Worm (Caenorhabditis elegans) whole organism, early embryonic: Measurements from ENCODE around the gene F20G2.3.

Experiments used
- B0310.2 ChIP-seq: sonication (generic microtip); optimal IDR thresholded peaks from 2 replicates; lab custom pipeline; 2016; ENCODE audit warnings: mild to moderate bottlenecking, missing genetic modification characterization, missing compliant biosample characterization
- F13C5.2 ChIP-seq: sonication (generic microtip); optimal IDR thresholded peaks from 2 replicates; lab custom pipeline; 2017; ENCODE audit warnings: mild to moderate bottlenecking, missing genetic modification characterization, inconsistent platforms, missing compliant biosample characterization
- aly-1 ChIP-seq: sonication (generic microtip); optimal IDR thresholded peaks from 2 replicates; lab custom pipeline; 2016; ENCODE audit warnings: missing genetic modification characterization, missing compliant biosample characterization
- ama-1 ChIP-seq: fragments of 150-350 bp; optimal IDR thresholded peaks from 2 replicates; lab custom pipeline; 2014
- ceh-13 ChIP-seq: fragments of 200-800 bp; sonication (Bioruptor generic); optimal IDR thresholded peaks from 2 replicates; lab custom pipeline; 2018; ENCODE audit warnings: mild to moderate bottlenecking, missing genetic modification characterization, missing compliant biosample characterization
- ceh-36 ChIP-seq: sonication (generic microtip); optimal IDR thresholded peaks from 2 replicates; lab custom pipeline; 2016; ENCODE audit warnings: missing genetic modification characterization, inconsistent platforms, missing compliant biosample characterization
- ets-7 ChIP-seq: sonication (generic microtip); optimal IDR thresholded peaks from 2 replicates; lab custom pipeline; 2016; ENCODE audit warnings: missing genotype, missing genetic modification characterization, missing compliant biosample characterization
- flt-1 ChIP-seq: fragments of 200-800 bp; sonication (Bioruptor generic); IDR thresholded peaks from 2 replicates; pipeline ENCODE4 v1.3.6; 2022; ENCODE audit warnings: missing genetic modification characterization, missing compliant biosample characterization
- hmbx-1 ChIP-seq: sonication (generic microtip); optimal IDR thresholded peaks from 2 replicates; lab custom pipeline; 2016; ENCODE audit warnings: mild to moderate bottlenecking, missing genetic modification characterization, missing compliant biosample characterization
- hmg-4 ChIP-seq: fragments of 200-800 bp; sonication (Bioruptor generic); optimal IDR thresholded peaks from 2 replicates; lab custom pipeline; 2018; ENCODE audit warnings: mild to moderate bottlenecking, missing genetic modification characterization, missing compliant biosample characterization
- hnd-1 ChIP-seq: sonication (generic microtip); optimal IDR thresholded peaks from 2 replicates; lab custom pipeline; 2016; ENCODE audit warnings: missing genetic modification characterization, missing compliant biosample characterization
- pes-1 ChIP-seq: fragments of 200-800 bp; sonication (Bioruptor generic); IDR thresholded peaks from 2 replicates; pipeline ENCODE4 v1.3.6; 2022; ENCODE audit warnings: missing genetic modification reagents, missing genetic modification characterization, missing compliant biosample characterization
- scrt-1 ChIP-seq: fragments of 200-800 bp; sonication (Bioruptor generic); IDR thresholded peaks from 2 replicates; pipeline ENCODE4 v1.3.6; 2022; ENCODE audit warnings: missing genetic modification characterization, missing compliant biosample characterization
- sea-1 ChIP-seq: fragments of 200-800 bp; sonication (Bioruptor generic); conservative IDR thresholded peaks from 2 replicates; pipeline ENCODE4 v1.3.6; 2022; ENCODE audit warnings: missing genetic modification characterization, missing compliant biosample characterization
- tbx-11 ChIP-seq: fragments of 200-800 bp; sonication (Bioruptor generic); IDR thresholded peaks from 2 replicates; pipeline ENCODE4 v1.3.6; 2022; ENCODE audit warnings: missing genetic modification characterization, missing compliant biosample characterization
- tbx-37 ChIP-seq: fragments of 200-800 bp; sonication (Bioruptor generic); conservative IDR thresholded peaks from 2 replicates; pipeline ENCODE4 v1.3.6; 2022; ENCODE audit warnings: missing genetic modification reagents, missing genetic modification characterization, missing compliant biosample characterization
- tra-4 ChIP-seq: sonication (generic microtip); optimal IDR thresholded peaks from 2 replicates; lab custom pipeline; 2017; ENCODE audit warnings: missing genetic modification characterization, missing compliant biosample characterization

Gene F20G2.3

ce11 chrV:13762426-13763127 lies 5.7 kb downstream of the F20G2.3 start, which contains the start of gene F20G2.6:
Gene F20G2.6, plus strand, starts transcription at chrV:13763077.
- TF ChIP-seq F13C5.2 (tag; lab: Kevin White, UChicago) (no peak), hnd-1 (tag; lab: Kevin White, UChicago) (no peak), tra-4 (tag; lab: Kevin White, UChicago) (no peak), scrt-1 (GFP tag; lab: Robert Waterston, UW) (no peak), hmbx-1 (tag; lab: Kevin White, UChicago) (no peak), tbx-37 (GFP tag; lab: Robert Waterston, UW) (no peak), hmg-4 (GFP tag; lab: Kevin White, UChicago) (no peak), aly-1 (no peak), ceh-13 (GFP tag; lab: Kevin White, UChicago) (no peak)

- TF ChIP-seq pes-1 (GFP tag; lab: Robert Waterston, UW) (no peak), hmg-4 (GFP tag; lab: Kevin White, UChicago) (no peak), hnd-1 (tag; lab: Kevin White, UChicago) (no peak), aly-1 (no peak), scrt-1 (GFP tag; lab: Robert Waterston, UW) (no peak), flt-1 (GFP tag; lab: Robert Waterston, UW) (no peak), sea-1 (GFP tag; lab: Robert Waterston, UW) (no peak), B0310.2 (no peak), ama-1 (lab: Kevin White, UChicago) (no peak), hmbx-1 (tag; lab: Kevin White, UChicago) (no peak)
Measured at ce11 chrV:13757349-13757748, 10.9 kb downstream of the F20G2.3 start.

ce11 chrV:13756359-13757091 lies 11.8 kb downstream of the F20G2.3 start, which contains the start of gene F20G2.2:
Gene F20G2.2, minus strand, starts transcription at chrV:13756409.
- TF ChIP-seq flt-1 (GFP tag; lab: Robert Waterston, UW) (no peak), ceh-13 (GFP tag; lab: Kevin White, UChicago) (no peak), F13C5.2 (tag; lab: Kevin White, UChicago) (no peak), ceh-36 (no peak), tra-4 (tag; lab: Kevin White, UChicago) (no peak), hmbx-1 (tag; lab: Kevin White, UChicago) (no peak), ets-7 (tag; lab: Kevin White, UChicago) (no peak), B0310.2 (no peak), pes-1 (GFP tag; lab: Robert Waterston, UW) (no peak)

ce11 chrV:13753481-13753880 lies 14.8 kb downstream of the F20G2.3 start, which contains the start of gene F20G2.1:
Gene F20G2.1, minus strand, starts transcription at chrV:13753581.
- TF ChIP-seq ceh-13 (GFP tag; lab: Kevin White, UChicago) (no peak), B0310.2 (no peak), aly-1 (no peak), flt-1 (GFP tag; lab: Robert Waterston, UW) (no peak), tbx-11 (GFP tag; lab: Robert Waterston, UW) (no peak), hmbx-1 (tag; lab: Kevin White, UChicago) (no peak), tbx-37 (GFP tag; lab: Robert Waterston, UW) (no peak), ets-7 (tag; lab: Kevin White, UChicago) (no peak), ama-1 (lab: Kevin White, UChicago) (no peak), pes-1 (GFP tag; lab: Robert Waterston, UW) (no peak), tra-4 (tag; lab: Kevin White, UChicago) (no peak), scrt-1 (GFP tag; lab: Robert Waterston, UW) (no peak)

- no peak for TF ChIP-seq tbx-11 (GFP tag; lab: Robert Waterston, UW)
- TF ChIP-seq aly-1 = no peak
- no peak for TF ChIP-seq sea-1 (GFP tag; lab: Robert Waterston, UW)
- no peak for TF ChIP-seq tbx-37 (GFP tag; lab: Robert Waterston, UW)
- TF ChIP-seq scrt-1 (GFP tag; lab: Robert Waterston, UW) = no peak
- TF ChIP-seq flt-1 (GFP tag; lab: Robert Waterston, UW) = no peak
- TF ChIP-seq F13C5.2 (tag; lab: Kevin White, UChicago) = no peak
- no peak for TF ChIP-seq hnd-1 (tag; lab: Kevin White, UChicago)
- TF ChIP-seq ama-1 (lab: Kevin White, UChicago) = no peak
- no peak for TF ChIP-seq ets-7 (tag; lab: Kevin White, UChicago)
- no peak for TF ChIP-seq tra-4 (tag; lab: Kevin White, UChicago)
- TF ChIP-seq B0310.2 = no peak
- no peak for TF ChIP-seq ceh-13 (GFP tag; lab: Kevin White, UChicago)
- no peak for TF ChIP-seq hmg-4 (GFP tag; lab: Kevin White, UChicago)
- no peak for TF ChIP-seq ceh-36
- TF ChIP-seq pes-1 (GFP tag; lab: Robert Waterston, UW) = no peak
- no peak for TF ChIP-seq hmbx-1 (tag; lab: Kevin White, UChicago)
Measured at ce11 chrV:13751811-13752210, 16.5 kb downstream of the F20G2.3 start, which contains the start of gene cld-9. Gene cld-9, minus strand, starts transcription at chrV:13751891.

- TF ChIP-seq ets-7 (tag; lab: Kevin White, UChicago) = no peak
- no peak for TF ChIP-seq B0310.2
Measured at ce11 chrV:13748658-13749057, 19.6 kb downstream of the F20G2.3 start, which contains the start of gene F35E12.10. Gene F35E12.10, minus strand, starts transcription at chrV:13748758.

ce11 chrV:13744901-13745300 lies 23.4 kb downstream of the F20G2.3 start, which contains the start of gene F35E12.9:
Gene F35E12.9, minus strand, starts transcription at chrV:13745127.
- no peak for TF ChIP-seq tbx-37 (GFP tag; lab: Robert Waterston, UW)
- no peak for TF ChIP-seq ceh-36
- TF ChIP-seq hmbx-1 (tag; lab: Kevin White, UChicago) = no peak
- TF ChIP-seq hnd-1 (tag; lab: Kevin White, UChicago) = no peak
- TF ChIP-seq tra-4 (tag; lab: Kevin White, UChicago) = no peak
- TF ChIP-seq ama-1 (lab: Kevin White, UChicago) = no peak
- no peak for TF ChIP-seq ceh-13 (GFP tag; lab: Kevin White, UChicago)
